Worm (Caenorhabditis elegans) whole organism, early embryonic: ENCODE data around the gene lam-2.
A peak's percentile ranks its signal among the peaks of the same experiment; 100 is the strongest.

Source experiments
- B0310.2 ChIP-seq: sonication (generic microtip); optimal IDR thresholded peaks from 2 replicates; lab custom pipeline; 2016; ENCODE audit warnings: mild to moderate bottlenecking, missing genetic modification characterization, missing compliant biosample characterization
- F13C5.2 ChIP-seq: sonication (generic microtip); optimal IDR thresholded peaks from 2 replicates; lab custom pipeline; 2017; ENCODE audit warnings: mild to moderate bottlenecking, missing genetic modification characterization, inconsistent platforms, missing compliant biosample characterization
- aly-1 ChIP-seq: sonication (generic microtip); optimal IDR thresholded peaks from 2 replicates; lab custom pipeline; 2016; ENCODE audit warnings: missing genetic modification characterization, missing compliant biosample characterization
- ama-1 ChIP-seq: fragments of 150-350 bp; optimal IDR thresholded peaks from 2 replicates; lab custom pipeline; 2014
- ceh-13 ChIP-seq: fragments of 200-800 bp; sonication (Bioruptor generic); optimal IDR thresholded peaks from 2 replicates; lab custom pipeline; 2018; ENCODE audit warnings: mild to moderate bottlenecking, missing genetic modification characterization, missing compliant biosample characterization
- ceh-36 ChIP-seq: sonication (generic microtip); optimal IDR thresholded peaks from 2 replicates; lab custom pipeline; 2016; ENCODE audit warnings: missing genetic modification characterization, inconsistent platforms, missing compliant biosample characterization
- ets-7 ChIP-seq: sonication (generic microtip); optimal IDR thresholded peaks from 2 replicates; lab custom pipeline; 2016; ENCODE audit warnings: missing genotype, missing genetic modification characterization, missing compliant biosample characterization
- flt-1 ChIP-seq: fragments of 200-800 bp; sonication (Bioruptor generic); IDR thresholded peaks from 2 replicates; pipeline ENCODE4 v1.3.6; 2022; ENCODE audit warnings: missing genetic modification characterization, missing compliant biosample characterization
- hmbx-1 ChIP-seq: sonication (generic microtip); optimal IDR thresholded peaks from 2 replicates; lab custom pipeline; 2016; ENCODE audit warnings: mild to moderate bottlenecking, missing genetic modification characterization, missing compliant biosample characterization
- hmg-4 ChIP-seq: fragments of 200-800 bp; sonication (Bioruptor generic); optimal IDR thresholded peaks from 2 replicates; lab custom pipeline; 2018; ENCODE audit warnings: mild to moderate bottlenecking, missing genetic modification characterization, missing compliant biosample characterization
- hnd-1 ChIP-seq: sonication (generic microtip); optimal IDR thresholded peaks from 2 replicates; lab custom pipeline; 2016; ENCODE audit warnings: missing genetic modification characterization, missing compliant biosample characterization
- pes-1 ChIP-seq: fragments of 200-800 bp; sonication (Bioruptor generic); IDR thresholded peaks from 2 replicates; pipeline ENCODE4 v1.3.6; 2022; ENCODE audit warnings: missing genetic modification reagents, missing genetic modification characterization, missing compliant biosample characterization
- scrt-1 ChIP-seq: fragments of 200-800 bp; sonication (Bioruptor generic); IDR thresholded peaks from 2 replicates; pipeline ENCODE4 v1.3.6; 2022; ENCODE audit warnings: missing genetic modification characterization, missing compliant biosample characterization
- sea-1 ChIP-seq: fragments of 200-800 bp; sonication (Bioruptor generic); conservative IDR thresholded peaks from 2 replicates; pipeline ENCODE4 v1.3.6; 2022; ENCODE audit warnings: missing genetic modification characterization, missing compliant biosample characterization
- tbx-11 ChIP-seq: fragments of 200-800 bp; sonication (Bioruptor generic); IDR thresholded peaks from 2 replicates; pipeline ENCODE4 v1.3.6; 2022; ENCODE audit warnings: missing genetic modification characterization, missing compliant biosample characterization
- tbx-37 ChIP-seq: fragments of 200-800 bp; sonication (Bioruptor generic); conservative IDR thresholded peaks from 2 replicates; pipeline ENCODE4 v1.3.6; 2022; ENCODE audit warnings: missing genetic modification reagents, missing genetic modification characterization, missing compliant biosample characterization
- tra-4 ChIP-seq: sonication (generic microtip); optimal IDR thresholded peaks from 2 replicates; lab custom pipeline; 2017; ENCODE audit warnings: missing genetic modification characterization, missing compliant biosample characterization

The lam-2 gene

ce11 chrX:7151189-7151857 is at the start of gene lam-2:
lam-2 (minus strand) TSS chrX:7151239.
- TF ChIP-seq hmg-4 = peak; percentile 39
- no peak for TF ChIP-seq tbx-11 (GFP tag; lab: Robert Waterston, UW)
- TF ChIP-seq flt-1 = no peak

DNA sequence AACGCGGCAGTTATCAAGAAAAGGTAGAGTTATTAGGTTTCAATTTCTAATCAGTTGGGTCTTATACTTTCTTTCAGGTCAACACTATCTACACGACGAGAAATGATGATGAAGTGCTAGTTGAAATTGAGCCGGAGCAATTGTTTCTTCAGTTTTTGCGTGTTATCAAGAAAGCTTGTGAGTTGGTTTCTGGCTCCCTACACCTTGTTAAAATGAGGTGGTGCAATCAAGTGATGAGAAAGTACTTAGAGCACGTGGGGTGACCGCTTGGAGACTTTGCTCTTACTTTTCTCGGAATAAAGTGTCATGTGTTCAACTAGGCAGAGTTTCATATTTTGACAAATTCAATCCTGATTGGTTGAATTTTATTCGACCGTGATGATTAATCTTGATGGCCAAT is 49.4 kb upstream of the lam-2 start:
- TF ChIP-seq ceh-13 = no peak
- no peak for TF ChIP-seq hnd-1 (tag; lab: Kevin White, UChicago)
- TF ChIP-seq tra-4 (tag; lab: Kevin White, UChicago) = no peak
- no peak for TF ChIP-seq flt-1
- TF ChIP-seq ceh-36 = no peak
- no peak for TF ChIP-seq ama-1 (lab: Kevin White, UChicago)
- no peak for TF ChIP-seq aly-1 (tag; lab: Kevin White, UChicago)
- no peak for TF ChIP-seq scrt-1 (GFP tag; lab: Robert Waterston, UW)
- no peak for TF ChIP-seq hmbx-1 (tag; lab: Kevin White, UChicago)
- TF ChIP-seq sea-1 (GFP tag; lab: Robert Waterston, UW) = no peak
- TF ChIP-seq tbx-11 (GFP tag; lab: Robert Waterston, UW) = no peak
- TF ChIP-seq B0310.2 (tag; lab: Kevin White, UChicago) = no peak
- TF ChIP-seq pes-1 (GFP tag; lab: Robert Waterston, UW) = no peak
- TF ChIP-seq hmg-4 = no peak
- no peak for TF ChIP-seq tbx-37
- TF ChIP-seq ets-7 = no peak
- TF ChIP-seq F13C5.2 = no peak

- no peak for TF ChIP-seq pes-1 (GFP tag; lab: Robert Waterston, UW)
- no peak for TF ChIP-seq hmbx-1 (tag; lab: Kevin White, UChicago)
- no peak for TF ChIP-seq scrt-1 (GFP tag; lab: Robert Waterston, UW)
- TF ChIP-seq tra-4 (tag; lab: Kevin White, UChicago) = no peak
These were observed 48.9 kb upstream of the lam-2 start, which contains the start of gene C55B6.1 for ce11 chrX:7199831-7200414. C55B6.1 (plus strand) TSS chrX:7200364.

DNA sequence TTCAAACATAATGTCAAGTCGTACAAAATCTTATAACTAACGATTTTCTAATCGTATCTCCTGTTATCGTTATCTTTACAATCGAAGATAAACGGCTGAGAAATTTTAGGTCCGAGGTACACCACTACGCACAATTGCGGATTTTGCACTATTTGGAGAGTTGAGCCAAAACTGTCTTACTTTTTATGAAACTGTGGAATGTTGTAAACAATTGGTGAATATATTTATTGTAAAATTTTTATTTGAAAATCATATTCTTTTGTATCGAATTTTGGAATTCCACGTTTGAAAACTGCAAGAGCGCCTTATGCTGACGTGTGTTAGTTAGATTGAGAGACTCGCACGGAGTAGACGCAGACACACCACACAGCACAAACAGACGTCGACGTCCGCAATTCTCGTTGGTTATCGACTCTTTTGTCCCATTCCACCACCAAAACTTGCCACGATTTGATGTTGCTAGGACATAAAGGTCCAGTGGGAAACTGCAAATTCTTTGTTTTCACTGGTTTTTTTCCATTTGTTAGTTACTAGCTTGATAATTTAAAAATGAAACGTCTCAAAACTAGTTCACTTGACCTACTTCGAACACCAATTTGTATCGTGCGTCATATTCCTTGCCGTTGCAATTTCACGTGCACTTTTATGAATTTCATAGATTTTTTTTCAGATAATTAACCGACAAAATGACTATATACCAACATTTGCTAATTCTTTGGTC is 43.0 kb upstream of the lam-2 start, which contains the start of gene dnj-7:
Gene dnj-7, plus strand, starts transcription at position 671 of the 721 bp plus-strand sequence.
- TF ChIP-seq F13C5.2 (peak; percentile 16), pes-1 (GFP tag; lab: Robert Waterston, UW) (no peak)

DNA sequence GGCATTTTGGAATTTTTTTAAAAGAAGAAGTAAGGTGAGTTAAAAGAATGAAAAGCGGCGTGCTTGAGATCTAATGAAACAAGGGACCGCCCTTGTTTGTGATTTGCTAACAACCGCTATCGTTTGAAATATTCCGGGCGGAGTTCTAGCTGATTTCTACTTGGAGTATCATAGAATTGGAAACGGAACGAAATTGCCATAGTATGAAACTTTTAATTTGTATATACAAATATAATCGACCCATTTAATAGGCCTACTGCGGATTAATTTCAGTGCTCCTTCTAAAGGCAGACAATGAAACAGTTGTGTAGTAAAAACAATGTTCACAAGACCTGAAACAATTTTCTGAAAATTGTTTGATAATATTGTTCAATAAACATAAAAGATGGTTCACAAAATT is 40.8 kb upstream of the lam-2 start, which contains the start of gene C55B6.7:
Gene C55B6.7, minus strand, starts transcription at position 101 of the 400 bp plus-strand sequence.
- TF ChIP-seq aly-1 (tag; lab: Kevin White, UChicago) (no peak), tra-4 (tag; lab: Kevin White, UChicago) (no peak), ama-1 (lab: Kevin White, UChicago) (no peak), hmg-4 (no peak), B0310.2 (tag; lab: Kevin White, UChicago) (no peak), pes-1 (GFP tag; lab: Robert Waterston, UW) (no peak), scrt-1 (GFP tag; lab: Robert Waterston, UW) (no peak)

DNA sequence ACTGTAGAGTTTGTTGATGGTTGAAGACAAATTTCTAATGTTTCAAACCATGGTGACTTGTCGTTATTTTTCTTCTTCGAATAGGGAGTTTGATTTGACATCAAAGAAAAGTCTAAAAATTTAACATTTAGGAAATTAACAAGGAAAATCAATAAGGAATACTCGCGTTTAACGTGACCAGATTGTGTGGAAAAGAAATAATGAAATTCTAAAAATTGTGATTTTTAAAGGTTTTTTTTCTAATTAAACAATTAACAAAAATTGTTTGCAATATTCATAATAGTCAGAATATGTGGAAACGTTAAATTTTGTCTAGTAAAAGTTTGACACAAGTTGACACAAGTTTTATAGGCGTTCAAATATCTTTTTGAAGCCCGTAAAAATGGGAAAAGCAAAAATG is 36.6 kb upstream of the lam-2 start, which contains the start of gene C55B6.4:
Gene C55B6.4, minus strand, starts transcription at position 101 of the 400 bp plus-strand sequence.
- TF ChIP-seq sea-1 (GFP tag; lab: Robert Waterston, UW) (no peak), F13C5.2 (no peak), hnd-1 (tag; lab: Kevin White, UChicago) (no peak), ceh-36 (no peak)

ce11 chrX:7181627-7182026 is 30.6 kb upstream of the lam-2 start:
- no peak for TF ChIP-seq hmbx-1 (tag; lab: Kevin White, UChicago)
- no peak for TF ChIP-seq F13C5.2
- TF ChIP-seq B0310.2 (tag; lab: Kevin White, UChicago) = no peak

- TF ChIP-seq tra-4 (tag; lab: Kevin White, UChicago) (no peak), B0310.2 (tag; lab: Kevin White, UChicago) (no peak), ets-7 (no peak), ama-1 (lab: Kevin White, UChicago) (no peak), F13C5.2 (no peak), tbx-11 (GFP tag; lab: Robert Waterston, UW) (no peak), aly-1 (tag; lab: Kevin White, UChicago) (no peak), sea-1 (GFP tag; lab: Robert Waterston, UW) (no peak), pes-1 (GFP tag; lab: Robert Waterston, UW) (no peak), hnd-1 (tag; lab: Kevin White, UChicago) (no peak), ceh-36 (no peak), tbx-37 (no peak), flt-1 (no peak), hmbx-1 (tag; lab: Kevin White, UChicago) (no peak)
These were observed 26.3 kb upstream of the lam-2 start, which contains the start of gene F43E12.1 for ce11 chrX:7177341-7177740. F43E12.1 (plus strand) TSS chrX:7177641.
